Worm (Caenorhabditis elegans): ENCODE data around the gene mam-3.

mam-3 gene

ce11 chrIV:13398728-13399127, 46.4 kb downstream of the mam-3 start, which contains the start of gene Y62E10A.13 (continued):
- no peak for TF ChIP-seq F37B4.10 (GFP tag; IDR thresholded peaks at IDR 0.05)
- TF ChIP-seq ztf-18 (tag; optimal IDR thresholded peaks at IDR 0.05): no peak
- TF ChIP-seq hsf-1 (GFP tag; IDR thresholded peaks at IDR 0.05): peak; percentile 63; the same call in 1 of the 2 replicates
- peak; percentile 28 for TF ChIP-seq lsl-1 (GFP tag; optimal IDR thresholded peaks at IDR 0.05)
- peak; percentile 4 for TF ChIP-seq repo-1 (tag; optimal IDR thresholded peaks at IDR 0.05)
- 0 out of 2 replicates have a peak, but pooled peaks have one; percentile 20 for TF ChIP-seq rcor-1 (GFP tag; IDR thresholded peaks at IDR 0.05)
- TF ChIP-seq snpc-1.3 (tag; optimal IDR thresholded peaks at IDR 0.05; ENCODE audit: insufficient read depth): peak; percentile 42
- peak; percentile 41; the same call in 1 of the 2 replicates for TF ChIP-seq attf-6 (GFP tag; IDR thresholded peaks at IDR 0.05)
- no peak for TF ChIP-seq ztf-3 (GFP tag; optimal IDR thresholded peaks at IDR 0.05)
- no peak for TF ChIP-seq dpl-1 (GFP tag; optimal IDR thresholded peaks at IDR 0.05)
- no peak for TF ChIP-seq akir-1 (GFP tag; optimal IDR thresholded peaks at IDR 0.05)
- peak; percentile 24 for TF ChIP-seq snpc-3.4 (tag; optimal IDR thresholded peaks at IDR 0.05)
- TF ChIP-seq sea-2 (GFP tag; IDR thresholded peaks at IDR 0.05): no peak
- TF ChIP-seq atf-7 (tag; optimal IDR thresholded peaks at IDR 0.05): peak; percentile 22
- no peak for TF ChIP-seq ztf-25 (GFP tag; IDR thresholded peaks at IDR 0.05)
- TF ChIP-seq snpc-4 (GFP tag; optimal IDR thresholded peaks at IDR 0.05): no peak
- TF ChIP-seq snpc-4 (tag; optimal IDR thresholded peaks at IDR 0.05): peak in 2 of 4 experiments; percentile 8 to 62
- no peak for TF ChIP-seq K12H6.12 (tag; optimal IDR thresholded peaks at IDR 0.05)
- TF ChIP-seq T26A5.8 (tag; optimal IDR thresholded peaks at IDR 0.05): peak; percentile 67
- peak; percentile 43; the same call in 1 of the 2 replicates for TF ChIP-seq Y53G8AR.9 (GFP tag; conservative IDR thresholded peaks at IDR 0.05)
- TF ChIP-seq unc-130 (GFP tag; optimal IDR thresholded peaks at IDR 0.05): peak; percentile 49
- no peak for TF ChIP-seq ets-4 (GFP tag; optimal IDR thresholded peaks at IDR 0.05)
- TF ChIP-seq ama-1 (optimal IDR thresholded peaks at IDR 0.05): no peak
- no peak for TF ChIP-seq ama-1 (GFP tag; optimal IDR thresholded peaks at IDR 0.05)
- TF ChIP-seq K11D2.4 (GFP tag; IDR thresholded peaks at IDR 0.05): no peak
- TF ChIP-seq madf-8 (GFP tag; conservative IDR thresholded peaks at IDR 0.05): no peak
- TF ChIP-seq lin-54 (GFP tag; optimal IDR thresholded peaks at IDR 0.05): peak; percentile 25
- peak; percentile 64 for TF ChIP-seq madf-6 (GFP tag; IDR thresholded peaks at IDR 0.05)
- TF ChIP-seq Y67H2A.10 (GFP tag; conservative IDR thresholded peaks at IDR 0.05): no peak
- TF ChIP-seq aptf-3 (GFP tag; IDR thresholded peaks at IDR 0.05): no peak
- peak; percentile 14 for TF ChIP-seq snpc-1.1 (tag; optimal IDR thresholded peaks at IDR 0.05; ENCODE audit: insufficient read depth)
- TF ChIP-seq lin-26 (GFP tag; IDR thresholded peaks at IDR 0.05): no peak
- TF ChIP-seq hrde-1 (tag; optimal IDR thresholded peaks at IDR 0.05; ENCODE audit: borderline replicate concordance): peak; percentile 51

- no peak for TF ChIP-seq snpc-1.3 (tag; optimal IDR thresholded peaks at IDR 0.05; ENCODE audit: insufficient read depth)
- peak; percentile 37 for TF ChIP-seq nhr-80 (tag; optimal IDR thresholded peaks at IDR 0.05)
- no peak for TF ChIP-seq hsf-1 (GFP tag; IDR thresholded peaks at IDR 0.05)
- TF ChIP-seq lin-40 (tag; optimal IDR thresholded peaks at IDR 0.05): peak; percentile 15
- peak; percentile 27 for TF ChIP-seq ZK185.1 (tag; optimal IDR thresholded peaks at IDR 0.05; ENCODE audit: poor library complexity, severe bottlenecking)
- no peak for TF ChIP-seq sea-2 (GFP tag; IDR thresholded peaks at IDR 0.05)
- no peak for TF ChIP-seq Y67H2A.10 (GFP tag; conservative IDR thresholded peaks at IDR 0.05)
- TF ChIP-seq athp-1 (tag; optimal IDR thresholded peaks at IDR 0.05): no peak
- no peak for TF ChIP-seq C17E4.6 (GFP tag; IDR thresholded peaks at IDR 0.05)
- TF ChIP-seq dpl-1 (GFP tag; optimal IDR thresholded peaks at IDR 0.05): no peak
- no peak for TF ChIP-seq tlf-1 (GFP tag; optimal IDR thresholded peaks at IDR 0.05)
- no peak for TF ChIP-seq ama-1 (optimal IDR thresholded peaks at IDR 0.05)
- no peak for TF ChIP-seq ama-1 (GFP tag; optimal IDR thresholded peaks at IDR 0.05)
These were observed 48.8 kb downstream of the mam-3 start for ce11 chrIV:13396375-13396774.

All from whole organism, young adult.